Worm (Caenorhabditis elegans) whole organism, late embryonic: ENCODE data around the gene F19F10.1.

Experiments used
- ceh-19 ChIP-seq: fragments of 200-800 bp; sonication (Bioruptor generic); optimal IDR thresholded peaks from 2 replicates; lab custom pipeline; 2018; ENCODE audit warnings: mild to moderate bottlenecking, missing genetic modification characterization, missing compliant biosample characterization
- ceh-22 ChIP-seq: sonication (generic microtip); optimal IDR thresholded peaks from 2 replicates; lab custom pipeline; 2017; ENCODE audit warnings: missing biosample characterization, missing genetic modification characterization
- ceh-24 ChIP-seq: sonication (generic microtip); optimal IDR thresholded peaks from 2 replicates; lab custom pipeline; 2016; ENCODE audit warnings: mild to moderate bottlenecking, missing genetic modification characterization, missing compliant biosample characterization
- ceh-9 ChIP-seq: sonication (generic microtip); optimal IDR thresholded peaks from 2 replicates; lab custom pipeline; 2016; ENCODE audit warnings: mild to moderate bottlenecking, missing genetic modification characterization, inconsistent platforms, missing compliant biosample characterization
- dmd-4 ChIP-seq: sonication (generic microtip); optimal IDR thresholded peaks from 2 replicates; lab custom pipeline; 2016; ENCODE audit warnings: borderline replicate concordance, missing genetic modification characterization, missing compliant biosample characterization
- pag-3 ChIP-seq: sonication (generic microtip); optimal IDR thresholded peaks from 2 replicates; lab custom pipeline; 2016; ENCODE audit warnings: missing compliant biosample characterization, missing genetic modification characterization, borderline replicate concordance
- pha-2 ChIP-seq: sonication (generic microtip); optimal IDR thresholded peaks from 2 replicates; lab custom pipeline; 2017; ENCODE audit warnings: mild to moderate bottlenecking, missing genetic modification characterization, missing compliant biosample characterization
- pqm-1 ChIP-seq: sonication (generic microtip); optimal IDR thresholded peaks from 2 replicates; lab custom pipeline; 2016; ENCODE audit warnings: missing genetic modification characterization, missing compliant biosample characterization
- tbx-2 ChIP-seq: sonication (generic microtip); optimal IDR thresholded peaks from 2 replicates; lab custom pipeline; 2016; ENCODE audit warnings: missing genetic modification characterization, missing compliant biosample characterization

DNA sequence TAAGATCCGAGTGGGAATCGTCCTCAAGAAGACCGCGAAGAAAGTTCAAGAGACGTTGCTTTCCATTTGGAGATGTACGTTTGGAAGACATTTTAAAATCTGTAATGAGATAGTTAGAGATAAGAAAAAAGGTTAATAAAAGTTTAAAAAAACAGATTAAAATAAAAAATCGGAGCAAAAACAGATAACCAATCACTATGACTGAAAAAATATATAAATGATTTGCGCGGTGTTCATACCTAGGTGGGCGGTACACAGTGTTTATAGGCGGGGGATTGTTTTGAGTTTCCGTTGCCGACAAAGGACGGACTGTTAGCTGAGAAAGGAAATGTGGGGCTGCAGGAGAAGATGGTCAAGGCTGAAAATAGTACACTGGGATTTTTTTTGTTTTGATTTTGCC is 4.4 kb upstream of the F19F10.1 start, which contains the start of gene ets-7:
- TF ChIP-seq pqm-1 (tag; lab: Kevin White, UChicago) (no peak), tbx-2 (tag; lab: Kevin White, UChicago) (no peak), ceh-22 (tag; lab: Kevin White, UChicago) (no peak), pag-3 (no peak), ceh-19 (GFP tag; lab: Kevin White, UChicago) (no peak), pha-2 (tag; lab: Kevin White, UChicago) (no peak), ceh-9 (tag; lab: Kevin White, UChicago) (no peak), dmd-4 (no peak), ceh-24 (no peak)
